Worm (Caenorhabditis elegans): Measurements from ENCODE around the gene Y32F6A.4.

The Y32F6A.4 gene

ce11 chrV:10381726-10382125 lies 52.1 kb downstream of the Y32F6A.4 start, which contains the start of gene abu-1:
abu-1 (minus strand) TSS chrV:10381826.
- TF ChIP-seq tab-1 (GFP tag; IDR thresholded peaks at IDR 0.05), result no peak
- no peak for TF ChIP-seq T22C8.4 (GFP tag; IDR thresholded peaks at IDR 0.05)
- TF ChIP-seq ztf-23 (GFP tag; IDR thresholded peaks at IDR 0.05), result no peak
- TF ChIP-seq ztf-29 (GFP tag; IDR thresholded peaks at IDR 0.05), result no peak

DNA sequence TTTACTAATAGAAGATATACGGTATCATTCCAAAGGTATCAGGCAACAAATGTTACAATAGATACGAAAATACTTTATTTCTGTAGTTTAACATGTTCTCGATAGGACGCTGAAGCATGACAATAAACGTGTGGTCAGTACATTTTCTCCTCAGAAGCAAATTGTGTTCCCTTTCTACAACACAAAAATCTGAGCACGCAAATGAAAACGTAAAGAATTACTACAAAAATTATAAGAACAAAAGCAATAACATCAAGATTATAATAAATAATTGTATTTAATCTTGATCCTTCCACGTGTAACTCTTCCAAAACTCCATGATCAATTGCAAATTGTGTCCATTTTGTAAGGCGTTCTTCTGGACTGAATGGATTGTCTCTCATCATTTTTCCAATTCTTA lies 54.1 kb downstream of the Y32F6A.4 start:
- TF ChIP-seq ref-1 (GFP tag; conservative IDR thresholded peaks at IDR 0.05) (no peak), T22C8.4 (GFP tag; IDR thresholded peaks at IDR 0.05) (no peak), tab-1 (GFP tag; IDR thresholded peaks at IDR 0.05) (no peak), cog-1 (tag; optimal IDR thresholded peaks at IDR 0.05) (no peak), ztf-29 (GFP tag; IDR thresholded peaks at IDR 0.05) (no peak), flt-1 (GFP tag; IDR thresholded peaks at IDR 0.05) (no peak), ztf-23 (GFP tag; IDR thresholded peaks at IDR 0.05) (no peak), klf-2 (GFP tag; conservative IDR thresholded peaks at IDR 0.05) (no peak), med-1 (GFP tag; optimal IDR thresholded peaks at IDR 0.05; ENCODE audit: insufficient read depth) (no peak)

DNA sequence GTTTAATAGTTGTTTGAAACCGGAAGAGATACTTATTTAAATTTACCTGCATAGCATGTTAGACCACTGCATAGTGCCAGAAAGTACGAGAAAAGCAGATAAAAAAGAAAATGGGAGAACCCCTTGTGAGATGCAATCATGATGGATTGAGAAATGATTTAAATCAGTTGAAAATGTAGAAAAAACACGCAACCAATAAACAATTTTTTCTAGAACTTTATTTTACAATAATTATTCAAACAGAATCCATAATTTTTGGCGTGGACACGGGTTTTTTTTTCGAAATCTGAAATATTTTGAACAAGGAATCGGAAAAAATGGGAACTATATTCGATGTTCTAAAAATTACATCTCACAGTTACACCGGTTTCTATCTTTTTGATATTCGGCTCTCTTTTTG lies 54.6 kb downstream of the Y32F6A.4 start, which contains the start of gene AC3.12:
TSS of gene AC3.12 (minus strand) at position 101 of the 400 bp plus-strand sequence.
- TF ChIP-seq ztf-23 (GFP tag; IDR thresholded peaks at IDR 0.05) (no peak), klf-2 (GFP tag; conservative IDR thresholded peaks at IDR 0.05) (no peak), flt-1 (GFP tag; IDR thresholded peaks at IDR 0.05) (no peak), cog-1 (tag; optimal IDR thresholded peaks at IDR 0.05) (no peak), ref-1 (GFP tag; conservative IDR thresholded peaks at IDR 0.05) (no peak), ztf-29 (GFP tag; IDR thresholded peaks at IDR 0.05) (no peak), med-1 (GFP tag; optimal IDR thresholded peaks at IDR 0.05; ENCODE audit: insufficient read depth) (no peak)
